Fruit fly (Drosophila melanogaster): ENCODE results near the gene Polr2H.
A peak's percentile ranks its signal among the peaks of the same experiment; 100 is the strongest.

Gene Polr2H

dm6 chr3L:21679687-21680086, 49.0 kb upstream of the Polr2H start, which contains the start of the genes Als2 and CG11248 (continued):
- TF ChIP-seq tll (GFP tag; optimal IDR thresholded peaks at IDR 0.05) (peak in 1 of 2 experiments; percentile 29), Poxn (GFP tag; IDR thresholded peaks at IDR 0.05) (no peak), sens (GFP tag) (peak; percentile 96), unpg (GFP tag; optimal IDR thresholded peaks at IDR 0.05) (no peak), CG5180 (GFP tag; optimal IDR thresholded peaks at IDR 0.05) (no peak), Kr (GFP tag; optimal IDR thresholded peaks at IDR 0.05) (no peak), CG12769 (tag; optimal IDR thresholded peaks at IDR 0.05) (no peak), CG12744 (GFP tag; optimal IDR thresholded peaks at IDR 0.05) (no peak), CG7745 (tag; optimal IDR thresholded peaks at IDR 0.05) (no peak), CG11085 (GFP tag; IDR thresholded peaks at IDR 0.05) (no peak), CG14667 (GFP tag; IDR thresholded peaks at IDR 0.05) (no peak), CG7987 (GFP tag; optimal IDR thresholded peaks at IDR 0.05) (no peak), Sry-δ (GFP tag; optimal IDR thresholded peaks at IDR 0.05) (peak; percentile 60), CG3995 (GFP tag; optimal IDR thresholded peaks at IDR 0.05) (peak; percentile 87), Opbp (GFP tag; IDR thresholded peaks at IDR 0.05; ENCODE audit: partially characterized antibody) (no peak), zfh2 (GFP tag; optimal IDR thresholded peaks at IDR 0.05) (peak; percentile 69), stwl (tag; optimal IDR thresholded peaks at IDR 0.05) (peak; percentile 82), CG6689 (GFP tag; IDR thresholded peaks at IDR 0.05) (peak; percentile 74), gcm2 (GFP tag; optimal IDR thresholded peaks at IDR 0.05) (peak; percentile 23), CG16813 (GFP tag; IDR thresholded peaks at IDR 0.05; ENCODE audit: partially characterized antibody) (no peak), ap (GFP tag; IDR thresholded peaks at IDR 0.05) (no peak; the same call in 1 of the 2 replicates), CG14014 (GFP tag; IDR thresholded peaks at IDR 0.05) (peak; percentile 44; the same call in 1 of the 2 replicates), CG2202 (tag; optimal IDR thresholded peaks at IDR 0.05) (peak; percentile 23), NK7.1 (GFP tag; optimal IDR thresholded peaks at IDR 0.05) (peak; percentile 20), bab2 (GFP tag; optimal IDR thresholded peaks at IDR 0.05) (peak; percentile 72), lbe (GFP tag; optimal IDR thresholded peaks at IDR 0.05) (no peak), Pdp1 (GFP tag; optimal IDR thresholded peaks at IDR 0.05) (peak in 1 of 2 experiments; percentile 68), Hand (GFP tag; optimal IDR thresholded peaks at IDR 0.05) (no peak), fd102C (GFP tag; optimal IDR thresholded peaks at IDR 0.05) (no peak), CG11398 (GFP tag; optimal IDR thresholded peaks at IDR 0.05) (peak; percentile 29), HmgD (GFP tag; optimal IDR thresholded peaks at IDR 0.05) (no peak), CG5953 (GFP tag; IDR thresholded peaks at IDR 0.05) (0 out of 2 replicates have a peak, but pooled peaks have one; percentile 52), lola (GFP tag; optimal IDR thresholded peaks at IDR 0.05) (peak in 1 of 3 experiments; percentile 82), Elba2 (GFP tag; optimal IDR thresholded peaks at IDR 0.05) (peak; percentile 99), CG10462 (GFP tag; optimal IDR thresholded peaks at IDR 0.05) (peak; percentile 30), ci (GFP tag; IDR thresholded peaks at IDR 0.05) (no peak), danr (GFP tag; IDR thresholded peaks at IDR 0.05) (no peak), klu (GFP tag; IDR thresholded peaks at IDR 0.05) (peak; percentile 20; the same call in 1 of the 2 replicates), Lhr (GFP tag; optimal IDR thresholded peaks at IDR 0.05) (peak; percentile 71), sna (GFP tag; IDR thresholded peaks at IDR 0.05; ENCODE audit: partially characterized antibody) (no peak), rib (GFP tag; IDR thresholded peaks at IDR 0.05) (no peak), CG18619 (GFP tag; optimal IDR thresholded peaks at IDR 0.05) (peak; percentile 47), bsh (GFP tag; optimal IDR thresholded peaks at IDR 0.05) (peak in 1 of 2 experiments; percentile 74), Dll (GFP tag; IDR thresholded peaks at IDR 0.05; ENCODE audit: partially characterized antibody) (peak; percentile 41; the same call in 1 of the 4 replicates), Dbx (GFP tag; IDR thresholded peaks at IDR 0.05) (peak; percentile 70), Lim3 (GFP tag; IDR thresholded peaks at IDR 0.05) (no peak), Hr51 (GFP tag; optimal IDR thresholded peaks at IDR 0.05) (peak in 1 of 2 experiments; percentile 64), croc (GFP tag; conservative IDR thresholded peaks at IDR 0.05) (peak; percentile 65), Med (GFP tag) (no peak), crol (GFP tag; IDR thresholded peaks at IDR 0.05) (no peak)

Data from whole organism, embryonic.